Worm (Caenorhabditis elegans) whole organism, midembryonic: ENCODE results near the gene mca-1.

Source experiments
- T22C8.4 ChIP-seq: fragments of 200-800 bp; sonication (Bioruptor generic); IDR thresholded peaks from 2 replicates; pipeline ENCODE4 v1.3.6; 2022; ENCODE audit warnings: missing genetic modification characterization, missing compliant biosample characterization
- cog-1 ChIP-seq: sonication (generic microtip); optimal IDR thresholded peaks from 2 replicates; lab custom pipeline; 2016; ENCODE audit warnings: missing genetic modification characterization, missing compliant biosample characterization
- flt-1 ChIP-seq: fragments of 200-800 bp; sonication (Bioruptor generic); IDR thresholded peaks from 2 replicates; pipeline ENCODE4 v1.3.6; 2022; ENCODE audit warnings: missing genetic modification characterization, missing compliant biosample characterization
- klf-2 ChIP-seq: fragments of 200-800 bp; sonication (Bioruptor generic); conservative IDR thresholded peaks from 2 replicates; pipeline ENCODE4 v1.3.6; 2022; ENCODE audit warnings: missing genetic modification reagents, missing genetic modification characterization, missing compliant biosample characterization
- med-1 ChIP-seq: sonication (generic microtip); optimal IDR thresholded peaks from 2 replicates; lab custom pipeline; 2017; ENCODE audit warnings: missing genetic modification characterization, mild to moderate bottlenecking, missing compliant biosample characterization, antibody characterized with exemption, missing genetic modification reagents; ENCODE audit not compliant: insufficient read depth
- ref-1 ChIP-seq: fragments of 200-800 bp; sonication (Bioruptor generic); conservative IDR thresholded peaks from 2 replicates; pipeline ENCODE4 v1.3.6; 2022; ENCODE audit warnings: missing genetic modification reagents, missing genetic modification characterization, missing compliant biosample characterization
- tab-1 ChIP-seq: fragments of 200-800 bp; sonication (Bioruptor generic); IDR thresholded peaks from 2 replicates; pipeline ENCODE4 v1.3.6; 2022; ENCODE audit warnings: missing genetic modification characterization, missing compliant biosample characterization
- ztf-23 ChIP-seq: fragments of 200-800 bp; sonication (Bioruptor generic); IDR thresholded peaks from 2 replicates; pipeline ENCODE4 v1.3.6; 2022; ENCODE audit warnings: missing genetic modification reagents, missing genetic modification characterization, missing compliant biosample characterization
- ztf-29 ChIP-seq: fragments of 200-800 bp; sonication (Bioruptor generic); IDR thresholded peaks from 2 replicates; pipeline ENCODE4 v1.3.6; 2022; ENCODE audit warnings: missing genetic modification reagents, missing genetic modification characterization, missing compliant biosample characterization

mca-1 gene

DNA sequence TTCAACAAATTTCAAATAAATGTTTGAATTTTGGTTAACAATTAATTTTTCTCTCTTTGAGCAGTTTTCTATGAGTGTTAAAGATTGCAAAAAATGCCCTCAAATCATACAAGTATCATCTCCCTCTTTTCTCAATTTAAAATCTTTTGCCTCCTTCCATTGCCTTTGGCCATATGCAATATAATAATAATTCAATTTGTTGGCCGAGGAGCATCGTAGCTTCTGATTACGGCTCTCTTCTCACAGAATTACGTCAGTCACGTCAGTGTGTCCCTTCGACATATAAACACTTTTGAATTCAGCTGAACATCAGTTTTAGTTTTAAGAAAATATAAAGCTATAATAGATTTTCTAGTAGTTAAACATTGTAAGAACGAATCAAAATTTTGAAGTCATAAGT lies 20.8 kb upstream of the mca-1 start:
- TF ChIP-seq ref-1 (GFP tag; lab: Robert Waterston, UW) (no peak), ztf-23 (GFP tag; lab: Robert Waterston, UW) (no peak), flt-1 (GFP tag; lab: Robert Waterston, UW) (no peak), ztf-29 (GFP tag; lab: Robert Waterston, UW) (no peak)

DNA sequence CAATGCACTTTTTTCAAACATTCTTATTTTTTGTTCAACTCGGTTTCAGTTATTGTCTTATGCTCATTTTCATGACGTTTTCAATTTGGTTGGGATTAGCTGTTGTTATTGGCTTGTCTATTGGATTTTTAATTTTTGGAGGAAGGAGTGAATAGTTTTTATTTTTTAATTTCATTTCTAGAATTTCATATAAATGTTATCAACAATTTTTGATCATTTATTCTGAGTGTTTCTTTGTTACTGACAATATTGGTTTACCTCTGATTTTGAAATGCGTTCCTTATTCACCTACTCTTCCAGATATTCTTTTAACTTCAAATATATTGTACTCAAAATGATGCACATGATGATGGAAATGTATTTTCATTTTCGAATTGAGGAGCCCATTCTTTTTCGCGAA lies 19.3 kb upstream of the mca-1 start, which contains the start of gene F58G6.7:
F58G6.7 (plus strand) TSS at position 301 of the 400 bp plus-strand sequence.
- TF ChIP-seq ref-1 (GFP tag; lab: Robert Waterston, UW): no peak
- TF ChIP-seq ztf-29 (GFP tag; lab: Robert Waterston, UW): no peak
- TF ChIP-seq cog-1 (tag; lab: Kevin White, UChicago): no peak

DNA sequence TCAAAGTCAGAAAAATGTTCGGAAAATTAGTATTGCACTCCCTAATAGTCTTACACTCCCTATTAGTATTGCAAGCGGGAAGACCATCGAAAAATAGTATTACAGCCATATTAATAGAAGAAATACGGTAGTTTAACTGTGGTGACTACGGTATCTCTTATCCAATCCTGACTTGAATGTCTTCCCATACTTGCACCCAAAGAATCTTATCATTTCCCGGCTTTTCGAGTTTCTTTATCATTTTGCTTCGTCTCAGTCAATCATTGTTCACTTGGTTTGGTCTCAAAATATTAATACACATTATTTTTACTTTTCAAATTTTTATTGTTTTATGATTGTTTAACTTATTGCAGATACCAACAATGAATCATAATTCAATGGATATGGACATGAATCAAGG lies 18.4 kb upstream of the mca-1 start, which contains the start of gene F58G6.3:
F58G6.3 (plus strand) TSS at position 352 of the 400 bp plus-strand sequence.
- no peak for TF ChIP-seq T22C8.4 (GFP tag; lab: Robert Waterston, UW)
- TF ChIP-seq flt-1 (GFP tag; lab: Robert Waterston, UW): no peak
- no peak for TF ChIP-seq klf-2
- no peak for TF ChIP-seq ztf-29 (GFP tag; lab: Robert Waterston, UW)
- no peak for TF ChIP-seq tab-1 (GFP tag; lab: Robert Waterston, UW)
- no peak for TF ChIP-seq cog-1 (tag; lab: Kevin White, UChicago)
- no peak for TF ChIP-seq med-1
- TF ChIP-seq ztf-23 (GFP tag; lab: Robert Waterston, UW): no peak
- no peak for TF ChIP-seq ref-1 (GFP tag; lab: Robert Waterston, UW)

ce11 chrIV:9651234-9651633 lies 16.5 kb upstream of the mca-1 start, which contains the start of gene chca-1:
chca-1 (plus strand) TSS chrIV:9651394.
- TF ChIP-seq tab-1 (GFP tag; lab: Robert Waterston, UW): no peak
- TF ChIP-seq ztf-29 (GFP tag; lab: Robert Waterston, UW): no peak
- TF ChIP-seq med-1: no peak
- no peak for TF ChIP-seq flt-1 (GFP tag; lab: Robert Waterston, UW)
- TF ChIP-seq ref-1 (GFP tag; lab: Robert Waterston, UW): no peak
- no peak for TF ChIP-seq klf-2
- no peak for TF ChIP-seq ztf-23 (GFP tag; lab: Robert Waterston, UW)
- no peak for TF ChIP-seq T22C8.4 (GFP tag; lab: Robert Waterston, UW)
- no peak for TF ChIP-seq cog-1 (tag; lab: Kevin White, UChicago)

ce11 chrIV:9648682-9649081 lies 13.9 kb upstream of the mca-1 start, which contains the start of gene srm-3:
srm-3 (plus strand) TSS chrIV:9648982.
- TF ChIP-seq flt-1 (GFP tag; lab: Robert Waterston, UW): no peak
- no peak for TF ChIP-seq med-1
- TF ChIP-seq cog-1 (tag; lab: Kevin White, UChicago): no peak
- TF ChIP-seq T22C8.4 (GFP tag; lab: Robert Waterston, UW): no peak
- no peak for TF ChIP-seq tab-1 (GFP tag; lab: Robert Waterston, UW)
- TF ChIP-seq ztf-29 (GFP tag; lab: Robert Waterston, UW): no peak

- TF ChIP-seq klf-2: no peak
Observed at ce11 chrIV:9647789-9648361, 13.1 kb upstream of the mca-1 start, which contains the start of gene amph-1. amph-1 (minus strand) TSS chrIV:9647873.

DNA sequence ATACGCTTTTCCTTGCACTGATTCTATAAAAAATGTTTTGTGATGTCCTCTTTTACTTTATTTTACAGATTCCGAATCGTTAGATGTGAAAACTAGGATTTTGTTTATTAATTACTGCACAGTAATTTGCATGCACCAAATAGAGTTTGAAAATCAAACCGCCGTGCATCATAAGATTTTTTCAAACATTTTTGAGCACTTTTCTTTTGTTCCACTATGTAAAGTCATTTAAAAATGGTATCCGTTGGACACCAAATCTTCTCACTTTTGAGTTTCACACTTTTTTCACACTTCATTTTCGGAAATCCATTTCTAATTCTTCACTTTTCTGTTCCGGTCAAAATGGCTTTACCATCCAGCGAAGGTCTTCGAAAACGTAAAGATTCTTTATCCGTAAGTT lies 8.4 kb upstream of the mca-1 start, which contains the start of gene degl-2:
degl-2 (plus strand) TSS at position 301 of the 400 bp plus-strand sequence.
- TF ChIP-seq flt-1 (GFP tag; lab: Robert Waterston, UW) (no peak), klf-2 (no peak), ztf-23 (GFP tag; lab: Robert Waterston, UW) (no peak), ref-1 (GFP tag; lab: Robert Waterston, UW) (no peak), T22C8.4 (GFP tag; lab: Robert Waterston, UW) (no peak), ztf-29 (GFP tag; lab: Robert Waterston, UW) (no peak), cog-1 (tag; lab: Kevin White, UChicago) (no peak), tab-1 (GFP tag; lab: Robert Waterston, UW) (no peak), med-1 (no peak)

- no peak for TF ChIP-seq tab-1 (GFP tag; lab: Robert Waterston, UW)
- no peak for TF ChIP-seq cog-1 (tag; lab: Kevin White, UChicago)
- TF ChIP-seq ztf-23 (GFP tag; lab: Robert Waterston, UW): no peak
- TF ChIP-seq flt-1 (GFP tag; lab: Robert Waterston, UW): no peak
- no peak for TF ChIP-seq T22C8.4 (GFP tag; lab: Robert Waterston, UW)
- no peak for TF ChIP-seq ref-1 (GFP tag; lab: Robert Waterston, UW)
- no peak for TF ChIP-seq ztf-29 (GFP tag; lab: Robert Waterston, UW)
- no peak for TF ChIP-seq med-1
- TF ChIP-seq klf-2: no peak
Observed at ce11 chrIV:9641925-9642324, 7.2 kb upstream of the mca-1 start, which contains the start of gene del-2. del-2 (minus strand) TSS chrIV:9642025.

- TF ChIP-seq klf-2 (no peak), tab-1 (GFP tag; lab: Robert Waterston, UW) (no peak), ztf-23 (GFP tag; lab: Robert Waterston, UW) (no peak), ztf-29 (GFP tag; lab: Robert Waterston, UW) (no peak), ref-1 (GFP tag; lab: Robert Waterston, UW) (no peak), cog-1 (tag; lab: Kevin White, UChicago) (no peak), flt-1 (GFP tag; lab: Robert Waterston, UW) (no peak), T22C8.4 (GFP tag; lab: Robert Waterston, UW) (no peak), med-1 (no peak)
Observed at ce11 chrIV:9633889-9634288, 859 bp downstream of the mca-1 start.

- no peak for TF ChIP-seq T22C8.4 (GFP tag; lab: Robert Waterston, UW)
- no peak for TF ChIP-seq cog-1 (tag; lab: Kevin White, UChicago)
- TF ChIP-seq med-1: no peak
- no peak for TF ChIP-seq klf-2
- no peak for TF ChIP-seq ref-1 (GFP tag; lab: Robert Waterston, UW)
- TF ChIP-seq tab-1 (GFP tag; lab: Robert Waterston, UW): no peak
- TF ChIP-seq ztf-29 (GFP tag; lab: Robert Waterston, UW): no peak
- no peak for TF ChIP-seq ztf-23 (GFP tag; lab: Robert Waterston, UW)
- TF ChIP-seq flt-1 (GFP tag; lab: Robert Waterston, UW): no peak
Observed at ce11 chrIV:9632966-9633494, 1.7 kb downstream of the mca-1 start.
